Fruit fly (Drosophila melanogaster) whole organism, wandering third instar larva: ENCODE data around the gene Gas41.

ENCODE experiments used
- Vsx2 ChIP-seq: fragments of 200-300, 225-300 bp; sonication (Bioruptor generic); optimal IDR thresholded peaks from 2 replicates; lab custom pipeline; 2018; ENCODE audit warnings: missing biosample characterization, missing genetic modification characterization; ENCODE audit not compliant: partially characterized antibody
- pan ChIP-seq: fragments of >200 bp; optimal IDR thresholded peaks from 2 replicates; lab custom pipeline; 2017

dm6 chr2L:6913964-6914363 is 36.0 kb downstream of the Gas41 start, which contains the start of gene Wee1:
- TF ChIP-seq Vsx2 (GFP tag; lab: Kevin White, UChicago): no peak
- TF ChIP-seq pan (lab: Kevin White, UChicago): no peak
